Worm (Caenorhabditis elegans): ENCODE data around the gene flp-8.

flp-8 gene

ce11 chrX:14894845-14895244 lies 13.6 kb downstream of the flp-8 start, which contains the start of gene nac-1:
TSS of gene nac-1 (plus strand) at chrX:14895145.
- TF ChIP-seq unc-55 (GFP tag; optimal IDR thresholded peaks at IDR 0.05) (no peak), nhr-237 (tag; optimal IDR thresholded peaks at IDR 0.05) (no peak), unc-39 (tag; optimal IDR thresholded peaks at IDR 0.05) (no peak), nhr-12 (tag; optimal IDR thresholded peaks at IDR 0.05) (no peak), nhr-11 (tag; optimal IDR thresholded peaks at IDR 0.05) (no peak), mdl-1 (tag; optimal IDR thresholded peaks at IDR 0.05) (no peak), lsy-2 (tag; optimal IDR thresholded peaks at IDR 0.05) (no peak), R02D3.7 (tag; optimal IDR thresholded peaks at IDR 0.05) (no peak), crh-2 (tag; optimal IDR thresholded peaks at IDR 0.05) (no peak)

ce11 chrX:14897192-14897591 lies 16.0 kb downstream of the flp-8 start:
- TF ChIP-seq nhr-10 (tag; optimal IDR thresholded peaks at IDR 0.05), result no peak
- no peak for TF ChIP-seq gmeb-1 (tag; optimal IDR thresholded peaks at IDR 0.05)
- TF ChIP-seq ZK546.5 (tag; optimal IDR thresholded peaks at IDR 0.05), result no peak
- TF ChIP-seq lin-39 (tag; optimal IDR thresholded peaks at IDR 0.05), result no peak

ce11 chrX:14898205-14898604 lies 17.0 kb downstream of the flp-8 start, which contains the start of gene lips-8:
TSS of gene lips-8 (plus strand) at chrX:14898505.
- TF ChIP-seq mdl-1 (tag; optimal IDR thresholded peaks at IDR 0.05), result no peak
- TF ChIP-seq nhr-6 (tag; optimal IDR thresholded peaks at IDR 0.05), result no peak
- TF ChIP-seq ztf-4 (tag; optimal IDR thresholded peaks at IDR 0.05), result no peak
- no peak for TF ChIP-seq Y55F3AM.14 (GFP tag; optimal IDR thresholded peaks at IDR 0.05)
- TF ChIP-seq nhr-129 (tag; optimal IDR thresholded peaks at IDR 0.05), result no peak
- no peak for TF ChIP-seq ceh-82 (tag; optimal IDR thresholded peaks at IDR 0.05)
- TF ChIP-seq elt-1 (tag; optimal IDR thresholded peaks at IDR 0.05), result no peak
- TF ChIP-seq gmeb-1 (tag; optimal IDR thresholded peaks at IDR 0.05), result no peak
- TF ChIP-seq unc-55 (GFP tag; optimal IDR thresholded peaks at IDR 0.05), result no peak
- no peak for TF ChIP-seq ama-1 (optimal IDR thresholded peaks at IDR 0.05)
- no peak for TF ChIP-seq nhr-77 (tag; optimal IDR thresholded peaks at IDR 0.05)
- TF ChIP-seq nhr-11 (tag; optimal IDR thresholded peaks at IDR 0.05), result no peak
- no peak for TF ChIP-seq peb-1 (tag; optimal IDR thresholded peaks at IDR 0.05)
- TF ChIP-seq C34F6.9 (tag; optimal IDR thresholded peaks at IDR 0.05), result no peak
- TF ChIP-seq ztf-1 (GFP tag; conservative IDR thresholded peaks at IDR 0.05), result no peak
- TF ChIP-seq zag-1 (tag; optimal IDR thresholded peaks at IDR 0.05), result no peak

- TF ChIP-seq aly-2 (tag; optimal IDR thresholded peaks at IDR 0.05) (no peak), C34F6.9 (tag; optimal IDR thresholded peaks at IDR 0.05) (no peak), lsy-2 (tag; optimal IDR thresholded peaks at IDR 0.05) (no peak), nhr-12 (tag; optimal IDR thresholded peaks at IDR 0.05) (no peak), nhr-77 (tag; optimal IDR thresholded peaks at IDR 0.05) (no peak), nhr-23 (tag; optimal IDR thresholded peaks at IDR 0.05) (no peak), gmeb-1 (tag; optimal IDR thresholded peaks at IDR 0.05) (no peak), lin-11 (tag; optimal IDR thresholded peaks at IDR 0.05) (no peak)
Observed at ce11 chrX:14900487-14900886, 19.3 kb downstream of the flp-8 start.

DNA sequence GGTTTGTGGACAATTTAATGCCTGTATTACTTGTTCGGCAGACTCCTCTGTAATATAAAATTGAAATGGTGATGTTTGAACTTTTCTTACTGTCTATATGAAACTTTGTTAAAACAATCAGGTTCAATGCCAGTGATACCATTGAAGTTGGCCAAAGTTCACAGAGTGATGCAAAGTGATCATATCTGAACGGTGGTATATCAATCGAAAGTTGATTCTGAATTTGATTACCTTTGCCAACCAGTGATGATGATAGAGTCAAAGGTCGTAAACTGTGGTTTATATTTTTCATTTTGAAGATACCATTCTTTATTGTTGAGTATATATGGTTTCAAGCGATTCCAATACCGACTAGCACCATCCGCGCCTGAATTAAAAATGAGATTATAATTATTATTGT lies 22.2 kb downstream of the flp-8 start:
- TF ChIP-seq sma-9 (GFP tag; optimal IDR thresholded peaks at IDR 0.05) (peak; percentile 38), sma-9 (tag; optimal IDR thresholded peaks at IDR 0.05) (no peak), Y55F3AM.14 (GFP tag; optimal IDR thresholded peaks at IDR 0.05) (no peak), blmp-1 (tag; optimal IDR thresholded peaks at IDR 0.05; ENCODE audit: insufficient read depth) (peak; percentile 55)

ce11 chrX:14905161-14905560 lies 23.9 kb downstream of the flp-8 start, which contains the start of gene hex-5:
TSS of gene hex-5 (minus strand) at chrX:14905261.
- TF ChIP-seq crh-2 (tag; optimal IDR thresholded peaks at IDR 0.05) (no peak), mbf-1 (tag; optimal IDR thresholded peaks at IDR 0.05) (no peak), nhr-6 (tag; optimal IDR thresholded peaks at IDR 0.05) (no peak), R02D3.7 (tag; optimal IDR thresholded peaks at IDR 0.05) (no peak), F13H6.1 (tag; optimal IDR thresholded peaks at IDR 0.05) (no peak), nhr-12 (tag; optimal IDR thresholded peaks at IDR 0.05) (no peak), unc-39 (tag; optimal IDR thresholded peaks at IDR 0.05) (no peak), snpc-4 (tag; optimal IDR thresholded peaks at IDR 0.05) (no peak), C34F6.9 (tag; optimal IDR thresholded peaks at IDR 0.05) (no peak), ceh-16 (tag; optimal IDR thresholded peaks at IDR 0.05) (no peak), alr-1 (tag; optimal IDR thresholded peaks at IDR 0.05) (no peak), lin-11 (tag; optimal IDR thresholded peaks at IDR 0.05) (no peak), mab-5 (tag; optimal IDR thresholded peaks at IDR 0.05) (no peak), ztf-4 (tag; optimal IDR thresholded peaks at IDR 0.05) (no peak), nhr-11 (tag; optimal IDR thresholded peaks at IDR 0.05) (no peak), nhr-77 (tag; optimal IDR thresholded peaks at IDR 0.05) (no peak), nhr-129 (tag; optimal IDR thresholded peaks at IDR 0.05) (no peak), unc-62 (GFP tag; optimal IDR thresholded peaks at IDR 0.05) (no peak), aly-2 (tag; optimal IDR thresholded peaks at IDR 0.05) (no peak)

All from whole organism, L2 larva.